Worm (Caenorhabditis elegans): ENCODE results near the gene rnf-5.

DNA sequence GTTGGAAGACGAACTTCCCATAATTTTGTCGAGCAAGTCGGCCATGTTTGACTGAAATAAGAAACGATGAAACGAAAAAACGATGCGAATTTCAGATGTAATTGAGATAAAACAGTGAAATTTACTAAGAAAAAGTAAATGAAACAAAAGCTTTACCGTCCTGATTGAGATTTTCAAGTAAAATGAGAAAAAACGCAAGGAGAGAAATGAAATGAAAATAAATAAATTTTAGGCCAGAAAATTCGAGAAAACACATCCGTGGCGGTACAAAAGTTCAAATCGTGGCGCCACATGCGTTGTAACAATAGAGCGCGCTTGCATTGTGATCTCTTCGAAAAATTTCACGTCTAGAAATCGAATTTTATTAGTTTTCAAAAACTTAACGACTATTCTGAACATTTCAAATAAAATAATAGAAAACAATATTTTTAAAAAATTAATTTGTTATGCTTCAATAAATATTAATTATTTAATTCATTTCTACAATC lies 9.5 kb upstream of the rnf-5 start, which contains the start of the genes hrde-1 and C16C10.13:
- TF ChIP-seq tra-1 (GFP tag; IDR thresholded peaks at IDR 0.05), result no peak
- no peak for TF ChIP-seq unc-39 (tag; optimal IDR thresholded peaks at IDR 0.05)
- no peak for TF ChIP-seq ama-1 (optimal IDR thresholded peaks at IDR 0.05)
- no peak for TF ChIP-seq nhr-76 (tag; optimal IDR thresholded peaks at IDR 0.05)
- TF ChIP-seq fkh-10 (GFP tag; optimal IDR thresholded peaks at IDR 0.05), result no peak
- TF ChIP-seq mep-1 (tag; optimal IDR thresholded peaks at IDR 0.05), result no peak
- no peak for TF ChIP-seq snpc-1.2 (GFP tag; IDR thresholded peaks at IDR 0.05)
- no peak for TF ChIP-seq lir-3 (tag; optimal IDR thresholded peaks at IDR 0.05)
- no peak for TF ChIP-seq nhr-41 (GFP tag; IDR thresholded peaks at IDR 0.05)
- TF ChIP-seq vab-7 (GFP tag; IDR thresholded peaks at IDR 0.05), result no peak
- TF ChIP-seq nhr-25 (tag; optimal IDR thresholded peaks at IDR 0.05; ENCODE audit: borderline replicate concordance, insufficient read depth), result no peak
- TF ChIP-seq F10B5.3 (tag; optimal IDR thresholded peaks at IDR 0.05), result no peak
- TF ChIP-seq rbr-2 (tag; optimal IDR thresholded peaks at IDR 0.05), result no peak

Data from whole organism, L4 larva.